Worm (Caenorhabditis elegans): ENCODE results near the gene F17H10.1.

Gene F17H10.1

DNA sequence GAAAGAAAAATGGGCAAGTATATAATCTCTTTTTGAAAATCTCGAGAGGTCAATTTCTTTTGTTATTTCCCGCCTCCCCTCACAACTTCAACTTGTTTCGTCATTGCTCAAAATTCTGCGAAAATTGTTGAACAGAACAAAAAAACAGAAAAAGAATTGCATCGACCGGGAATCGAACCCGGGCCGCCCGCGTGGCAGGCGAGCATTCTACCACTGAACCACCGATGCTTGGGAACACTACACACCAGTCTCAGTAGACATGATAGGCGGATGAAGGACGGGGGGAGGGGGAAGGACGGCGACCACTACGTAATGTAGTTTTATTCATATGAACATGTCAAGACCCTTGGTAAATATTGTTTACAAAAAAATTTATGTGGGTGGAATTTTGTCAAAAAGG is 16.1 kb downstream of the F17H10.1 start (continued):
- TF ChIP-seq madf-8 (GFP tag; conservative IDR thresholded peaks at IDR 0.05): no peak

DNA sequence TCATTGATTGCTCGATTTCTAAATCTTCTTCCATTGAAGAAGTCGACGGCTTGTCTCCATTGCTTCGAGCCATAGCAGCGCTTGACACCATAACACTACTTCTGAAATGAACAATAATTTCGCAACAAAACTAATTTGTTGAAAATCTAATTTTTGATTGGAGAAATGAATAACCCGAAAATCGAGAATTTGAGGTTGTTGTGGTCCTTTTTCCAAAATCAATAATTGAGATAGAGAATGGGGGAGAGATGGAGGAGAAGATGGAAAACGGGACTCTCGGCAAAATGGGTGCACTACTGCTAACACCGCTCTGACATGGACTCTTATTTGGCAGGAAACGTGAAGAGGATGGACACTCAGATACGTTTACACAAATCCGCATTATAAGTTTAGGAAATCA is 17.1 kb downstream of the F17H10.1 start, which contains the start of gene snx-17:
TSS of gene snx-17 (minus strand) at position 101 of the 400 bp plus-strand sequence.
- TF ChIP-seq T26A5.8 (tag; optimal IDR thresholded peaks at IDR 0.05) (no peak), him-1 (tag; optimal IDR thresholded peaks at IDR 0.05) (no peak), ets-4 (GFP tag; optimal IDR thresholded peaks at IDR 0.05) (no peak), hmg-1.2 (GFP tag; IDR thresholded peaks at IDR 0.05) (no peak), nfyb-1 (GFP tag; IDR thresholded peaks at IDR 0.05) (no peak), repo-1 (tag; optimal IDR thresholded peaks at IDR 0.05) (no peak), lsy-27 (tag; optimal IDR thresholded peaks at IDR 0.05; ENCODE audit: borderline replicate concordance, insufficient read depth) (no peak), attf-5 (GFP tag; optimal IDR thresholded peaks at IDR 0.05) (no peak), Y95B8A.8 (GFP tag; IDR thresholded peaks at IDR 0.05) (no peak), nfya-1 (tag; optimal IDR thresholded peaks at IDR 0.05; ENCODE audit: borderline replicate concordance, insufficient read depth) (no peak), egl-18 (GFP tag; IDR thresholded peaks at IDR 0.05) (no peak), hlh-26 (GFP tag; conservative IDR thresholded peaks at IDR 0.05) (no peak), rec-8 (tag; optimal IDR thresholded peaks at IDR 0.05) (no peak)

DNA sequence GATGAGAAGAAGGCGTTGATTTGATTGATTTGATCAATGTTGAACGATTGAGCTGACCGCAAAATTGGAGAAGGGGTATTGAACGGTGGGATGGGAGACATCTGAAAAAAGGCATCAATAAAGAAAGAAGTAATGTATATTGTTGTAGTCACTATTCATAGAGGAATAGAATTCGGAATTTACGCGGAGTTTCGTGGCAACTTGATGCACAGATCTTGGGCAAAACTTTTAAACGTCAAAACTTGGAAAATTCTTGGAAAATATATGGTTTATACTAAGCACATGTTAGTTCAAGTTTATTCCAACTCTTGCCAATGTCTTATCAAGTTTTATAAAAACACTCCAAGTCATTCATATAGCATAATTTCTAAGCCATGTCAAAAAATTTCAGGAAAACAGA is 21.4 kb downstream of the F17H10.1 start, which contains the start of gene F17H10.4:
TSS of gene F17H10.4 (minus strand) at position 101 of the 400 bp plus-strand sequence.
- TF ChIP-seq F49E8.2 (tag; optimal IDR thresholded peaks at IDR 0.05; ENCODE audit: insufficient read depth) (no peak), K11D2.4 (GFP tag; IDR thresholded peaks at IDR 0.05) (no peak), madf-6 (GFP tag; IDR thresholded peaks at IDR 0.05) (no peak), xnd-1 (tag; optimal IDR thresholded peaks at IDR 0.05) (no peak), F57C9.4 (tag; optimal IDR thresholded peaks at IDR 0.05) (no peak), mel-28 (tag; optimal IDR thresholded peaks at IDR 0.05; ENCODE audit: borderline replicate concordance) (no peak), B0035.1 (tag; optimal IDR thresholded peaks at IDR 0.05) (no peak), madf-3 (GFP tag; IDR thresholded peaks at IDR 0.05) (no peak), sea-2 (GFP tag; IDR thresholded peaks at IDR 0.05) (no peak), F55B11.4 (tag; optimal IDR thresholded peaks at IDR 0.05; ENCODE audit: borderline replicate concordance, insufficient read depth) (no peak), fkh-3 (tag; optimal IDR thresholded peaks at IDR 0.05) (no peak), snpc-1.3 (tag; optimal IDR thresholded peaks at IDR 0.05; ENCODE audit: insufficient read depth) (no peak), F39B2.1 (GFP tag; IDR thresholded peaks at IDR 0.05) (no peak), T07F8.4 (tag; optimal IDR thresholded peaks at IDR 0.05) (no peak), tbx-9 (tag; optimal IDR thresholded peaks at IDR 0.05; ENCODE audit: borderline replicate concordance) (no peak), lin-26 (GFP tag; IDR thresholded peaks at IDR 0.05) (no peak)

DNA sequence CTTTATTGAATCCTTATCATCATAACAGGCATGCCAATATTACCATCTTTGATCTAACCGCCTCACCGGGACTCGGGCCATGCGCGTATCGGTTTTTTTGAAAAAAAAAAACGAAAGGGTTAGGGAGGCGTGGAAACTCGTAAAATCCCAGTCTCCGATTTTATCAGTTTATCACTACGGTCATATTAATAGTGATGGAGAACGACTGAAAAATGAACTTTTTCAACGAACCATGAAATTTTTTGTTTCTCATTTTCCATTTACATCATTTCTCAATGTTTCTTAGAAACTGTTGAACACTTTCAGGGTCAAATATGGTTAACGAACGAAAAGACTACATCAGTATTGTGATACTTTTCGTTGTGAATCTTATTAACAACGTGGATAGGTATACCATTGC is 24.9 kb downstream of the F17H10.1 start, which contains the start of gene spin-3:
TSS of gene spin-3 (plus strand) at position 301 of the 400 bp plus-strand sequence.
- no peak for TF ChIP-seq egl-18 (GFP tag; IDR thresholded peaks at IDR 0.05)
- TF ChIP-seq bed-1 (GFP tag; IDR thresholded peaks at IDR 0.05): no peak

DNA sequence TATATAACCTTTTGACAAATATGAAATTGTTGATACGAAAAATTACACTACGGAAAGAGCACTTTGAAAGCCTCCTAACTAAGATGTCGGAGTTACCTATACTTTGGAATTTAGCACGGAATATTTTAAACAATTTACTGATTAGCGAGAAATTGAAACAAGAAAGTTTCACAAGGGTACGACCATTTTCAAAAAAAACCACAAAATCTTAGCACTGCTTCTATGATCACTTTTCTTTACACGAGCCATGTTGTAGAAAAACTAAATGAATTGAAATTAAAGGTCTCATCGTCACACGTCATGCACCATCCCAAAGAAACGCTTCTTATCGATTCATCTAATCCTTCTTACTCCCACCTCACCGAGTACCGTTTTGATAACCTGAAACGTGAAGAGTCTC is 29.8 kb downstream of the F17H10.1 start, which contains the start of gene F09A5.2:
TSS of gene F09A5.2 (plus strand) at position 301 of the 400 bp plus-strand sequence.
- TF ChIP-seq ceh-27 (GFP tag; optimal IDR thresholded peaks at IDR 0.05) (no peak), atf-7 (tag; optimal IDR thresholded peaks at IDR 0.05) (no peak), F37B4.10 (GFP tag; IDR thresholded peaks at IDR 0.05) (no peak), hmg-1.2 (GFP tag; IDR thresholded peaks at IDR 0.05) (no peak), B0019.2 (GFP tag; conservative IDR thresholded peaks at IDR 0.05) (no peak), nhr-179 (tag; optimal IDR thresholded peaks at IDR 0.05) (no peak), cebp-2 (GFP tag; IDR thresholded peaks at IDR 0.05) (no peak), dpl-1 (GFP tag; optimal IDR thresholded peaks at IDR 0.05) (no peak), attf-6 (GFP tag; IDR thresholded peaks at IDR 0.05) (no peak), madf-8 (GFP tag; conservative IDR thresholded peaks at IDR 0.05) (no peak), B0035.1 (tag; optimal IDR thresholded peaks at IDR 0.05) (no peak), egl-18 (GFP tag; IDR thresholded peaks at IDR 0.05) (no peak), athp-1 (tag; optimal IDR thresholded peaks at IDR 0.05) (no peak), Y95B8A.8 (GFP tag; IDR thresholded peaks at IDR 0.05) (no peak), K12H6.12 (tag; optimal IDR thresholded peaks at IDR 0.05) (no peak), mel-28 (tag; optimal IDR thresholded peaks at IDR 0.05; ENCODE audit: borderline replicate concordance) (no peak), ztf-25 (GFP tag; IDR thresholded peaks at IDR 0.05) (no peak)

Measured in whole organism, young adult.